Worm (Caenorhabditis elegans): Measurements from ENCODE around the gene Y75B8A.23.

- TF ChIP-seq skn-1 (tag; optimal IDR thresholded peaks at IDR 0.05) (no peak), fos-1 (tag; optimal IDR thresholded peaks at IDR 0.05) (no peak), R02D3.7 (tag; optimal IDR thresholded peaks at IDR 0.05) (no peak), snpc-4 (tag; optimal IDR thresholded peaks at IDR 0.05) (no peak), nhr-237 (tag; optimal IDR thresholded peaks at IDR 0.05) (no peak), aly-2 (tag; optimal IDR thresholded peaks at IDR 0.05) (no peak), F49E8.2 (tag; optimal IDR thresholded peaks at IDR 0.05; ENCODE audit: borderline replicate concordance) (no peak), unc-62 (GFP tag; optimal IDR thresholded peaks at IDR 0.05 in 1 of 2) (no peak), unc-62 (tag; optimal IDR thresholded peaks at IDR 0.05) (no peak), ZK546.5 (tag; optimal IDR thresholded peaks at IDR 0.05) (no peak), nhr-77 (tag; optimal IDR thresholded peaks at IDR 0.05) (no peak), fkh-10 (GFP tag; optimal IDR thresholded peaks at IDR 0.05) (no peak)
Measured at ce11 chrIII:12202437-12202836, 48.0 kb upstream of the Y75B8A.23 start, which contains the start of gene osm-12.

All from whole organism, L4 larva.